Fruit fly (Drosophila melanogaster): ENCODE data around the gene PQBP1.

The PQBP1 gene

dm6 chr3R:25024895-25025557 lies 40.6 kb upstream of the PQBP1 start, which contains the start of the genes EMC6 and Hr96 (continued):
- TF ChIP-seq esg (GFP tag; conservative IDR thresholded peaks at IDR 0.05): peak; percentile 88
- TF ChIP-seq en (GFP tag; optimal IDR thresholded peaks at IDR 0.05): peak; percentile 80
- no peak for TF ChIP-seq nau (GFP tag; optimal IDR thresholded peaks at IDR 0.05)
- TF ChIP-seq zfh1 (GFP tag; IDR thresholded peaks at IDR 0.05): peak; percentile 96
- peak; percentile 93 for TF ChIP-seq Gug (GFP tag; IDR thresholded peaks at IDR 0.05)
- peak; percentile 96 for TF ChIP-seq Xbp1 (GFP tag; optimal IDR thresholded peaks at IDR 0.05)
- TF ChIP-seq Dref (GFP tag; IDR thresholded peaks at IDR 0.05): peak; percentile 85
- TF ChIP-seq lilli (GFP tag; optimal IDR thresholded peaks at IDR 0.05): peak; percentile 98
- no peak for TF ChIP-seq h (optimal IDR thresholded peaks at IDR 0.05)
- TF ChIP-seq CG17829 (tag; optimal IDR thresholded peaks at IDR 0.05): peak; percentile 95
- no peak for TF ChIP-seq usp (GFP tag; optimal IDR thresholded peaks at IDR 0.05)
- TF ChIP-seq CG14710 (tag; optimal IDR thresholded peaks at IDR 0.05): peak; percentile 94
- TF ChIP-seq lbe (GFP tag; optimal IDR thresholded peaks at IDR 0.05): peak; percentile 92
- TF ChIP-seq CG7839 (tag; optimal IDR thresholded peaks at IDR 0.05): peak; percentile 94
- peak; percentile 94 for TF ChIP-seq zen (tag; optimal IDR thresholded peaks at IDR 0.05)
- TF ChIP-seq tio (GFP tag; optimal IDR thresholded peaks at IDR 0.05): no peak
- TF ChIP-seq dmrt99B (tag; optimal IDR thresholded peaks at IDR 0.05): no peak
- TF ChIP-seq trem (tag; optimal IDR thresholded peaks at IDR 0.05): peak; percentile 94
- no peak for TF ChIP-seq pan (optimal IDR thresholded peaks at IDR 0.05)
- TF ChIP-seq pan (GFP tag; optimal IDR thresholded peaks at IDR 0.05 in 1 of 2, IDR thresholded peaks at IDR 0.05 in 1 of 2): peak in 1 of 2 experiments; percentile 94
- TF ChIP-seq CG18764 (GFP tag; optimal IDR thresholded peaks at IDR 0.05): peak; percentile 90
- TF ChIP-seq CG1233 (GFP tag; optimal IDR thresholded peaks at IDR 0.05): peak; percentile 87
- TF ChIP-seq gem (tag; optimal IDR thresholded peaks at IDR 0.05): peak; percentile 96
- TF ChIP-seq Kr (GFP tag; optimal IDR thresholded peaks at IDR 0.05): no peak
- TF ChIP-seq ac (GFP tag; optimal IDR thresholded peaks at IDR 0.05): peak; percentile 77
- peak; percentile 70 for TF ChIP-seq CG12236 (GFP tag; optimal IDR thresholded peaks at IDR 0.05)
- peak; percentile 79 for TF ChIP-seq CG43689 (GFP tag; IDR thresholded peaks at IDR 0.05)
- peak; percentile 81 for TF ChIP-seq CG11560 (tag; IDR thresholded peaks at IDR 0.05)
- TF ChIP-seq CG13894 (tag; optimal IDR thresholded peaks at IDR 0.05): peak; percentile 92
- peak; percentile 78 for TF ChIP-seq psq (GFP tag; optimal IDR thresholded peaks at IDR 0.05)
- TF ChIP-seq CG10654 (GFP tag; optimal IDR thresholded peaks at IDR 0.05): peak; percentile 93
- TF ChIP-seq CG14441 (GFP tag; IDR thresholded peaks at IDR 0.05): peak; percentile 93
- peak; percentile 98 for TF ChIP-seq Aef1 (GFP tag; IDR thresholded peaks at IDR 0.05)
- TF ChIP-seq danr (GFP tag; IDR thresholded peaks at IDR 0.05): peak; percentile 86
- TF ChIP-seq CG12942 (GFP tag; optimal IDR thresholded peaks at IDR 0.05): peak; percentile 93
- TF ChIP-seq Hr51 (GFP tag; optimal IDR thresholded peaks at IDR 0.05): peak; percentile 91 to 94
- peak; percentile 82 for TF ChIP-seq CG17802 (tag; optimal IDR thresholded peaks at IDR 0.05)
- peak; percentile 84 for TF ChIP-seq CG15601 (tag; optimal IDR thresholded peaks at IDR 0.05)
- peak; percentile 83 for TF ChIP-seq ash1 (GFP tag; optimal IDR thresholded peaks at IDR 0.05)
- peak; percentile 68 for TF ChIP-seq ro (GFP tag; IDR thresholded peaks at IDR 0.05)
- TF ChIP-seq twi (tag; optimal IDR thresholded peaks at IDR 0.05): peak; percentile 84
- peak; percentile 68 for TF ChIP-seq CG7928 (GFP tag; optimal IDR thresholded peaks at IDR 0.05)
- TF ChIP-seq CG16815 (GFP tag; optimal IDR thresholded peaks at IDR 0.05): peak; percentile 88
- peak; percentile 85 for TF ChIP-seq CG12104 (GFP tag; optimal IDR thresholded peaks at IDR 0.05)
- TF ChIP-seq Hmx (GFP tag; optimal IDR thresholded peaks at IDR 0.05): peak; percentile 75
- peak; percentile 62; the same call in 1 of the 2 replicates for TF ChIP-seq gt (GFP tag; IDR thresholded peaks at IDR 0.05)
- peak; percentile 85 for TF ChIP-seq CG2889 (GFP tag; IDR thresholded peaks at IDR 0.05)
- no peak for TF ChIP-seq Tbp (GFP tag; optimal IDR thresholded peaks at IDR 0.05)
- TF ChIP-seq Sry-β (GFP tag; optimal IDR thresholded peaks at IDR 0.05): peak; percentile 49
- TF ChIP-seq slbo (GFP tag; IDR thresholded peaks at IDR 0.05): peak; percentile 97
- TF ChIP-seq zf30C (GFP tag; optimal IDR thresholded peaks at IDR 0.05): peak; percentile 99

Measured in whole organism, embryonic.